Fruit fly (Drosophila melanogaster) whole organism, embryonic: ENCODE data around the gene Gcn5.

ENCODE experiments used
- Blimp-1 ChIP-seq: fragments of 200-800 bp; sonication (Bioruptor generic); optimal IDR thresholded peaks from 3 replicates; lab custom pipeline; 2018; ENCODE audit warnings: missing biosample characterization, missing genetic modification characterization, mild to moderate bottlenecking, moderate library complexity, missing genetic modification reagents
- CG10147 ChIP-seq: fragments of 200-800 bp; sonication (Bioruptor generic); optimal IDR thresholded peaks from 2 replicates; lab custom pipeline; 2019; ENCODE audit warnings: missing biosample characterization, mild to moderate bottlenecking, missing genetic modification characterization, moderate library complexity
- CG10431 ChIP-seq: fragments of 200-800 bp; sonication (Bioruptor generic); optimal IDR thresholded peaks from 3 replicates; lab custom pipeline; 2018; ENCODE audit warnings: missing biosample characterization, mild to moderate bottlenecking, missing genetic modification characterization
- CG10543 ChIP-seq: fragments of 200-800 bp; sonication (Bioruptor generic); optimal IDR thresholded peaks from 3 replicates; lab custom pipeline; 2017; ENCODE audit warnings: missing biosample characterization, mild to moderate bottlenecking, missing genetic modification characterization, moderate library complexity
- CG10565 ChIP-seq: fragments of 200-800 bp; sonication (Bioruptor generic); optimal IDR thresholded peaks from 3 replicates; lab custom pipeline; 2016; ENCODE audit warnings: missing biosample characterization, mild to moderate bottlenecking, missing genetic modification characterization
- CG10979 ChIP-seq: fragments of 200-800 bp; sonication (Bioruptor generic); optimal IDR thresholded peaks from 2 replicates; lab custom pipeline; 2018; ENCODE audit warnings: missing biosample characterization, mild to moderate bottlenecking, missing genetic modification characterization, moderate library complexity
- CG11504 ChIP-seq: fragments of 200-800 bp; sonication (Bioruptor generic); optimal IDR thresholded peaks from 3 replicates; lab custom pipeline; 2019; ENCODE audit warnings: missing biosample characterization, mild to moderate bottlenecking, missing genetic modification characterization, moderate library complexity
- CG14050 ChIP-seq: fragments of 200-800 bp; sonication (Bioruptor generic); IDR thresholded peaks from 3 replicates; pipeline ENCODE4 v1.3.6; 2022; ENCODE audit warnings: missing biosample characterization, missing genetic modification characterization
- CG14710 ChIP-seq: fragments of 200-800 bp; sonication (Bioruptor generic); optimal IDR thresholded peaks from 3 replicates; lab custom pipeline; 2019; ENCODE audit warnings: missing biosample characterization, mild to moderate bottlenecking, missing genetic modification characterization, moderate library complexity
- CG1602 ChIP-seq: fragments of 200-800 bp; sonication (Bioruptor generic); optimal IDR thresholded peaks from 3 replicates; lab custom pipeline; 2016; ENCODE audit warnings: missing biosample characterization, missing genetic modification characterization
- CG17186 ChIP-seq: fragments of 200-800 bp; sonication (Bioruptor generic); optimal IDR thresholded peaks from 3 replicates; lab custom pipeline; 2017; ENCODE audit warnings: missing biosample characterization, missing genetic modification reagents, missing genetic modification characterization
- CG2678 ChIP-seq: fragments of 200-800 bp; sonication (Bioruptor generic); optimal IDR thresholded peaks from 3 replicates; lab custom pipeline; 2019; ENCODE audit warnings: missing biosample characterization, mild to moderate bottlenecking, missing genetic modification characterization, moderate library complexity
- CG30431 ChIP-seq: fragments of 200-800 bp; sonication (Bioruptor generic); optimal IDR thresholded peaks from 2 replicates; lab custom pipeline; 2017; ENCODE audit warnings: missing biosample characterization, missing genetic modification characterization
- CG33557 ChIP-seq: fragments of 200-800 bp; sonication (Bioruptor generic); optimal IDR thresholded peaks from 2 replicates; lab custom pipeline; 2019; ENCODE audit warnings: missing biosample characterization, mild to moderate bottlenecking, missing genetic modification characterization, moderate library complexity
- CG4282 ChIP-seq: fragments of 200-800 bp; sonication (Bioruptor generic); optimal IDR thresholded peaks from 2 replicates; lab custom pipeline; 2016; ENCODE audit warnings: missing biosample characterization, missing genetic modification characterization
- CG4328 ChIP-seq: fragments of 200-800 bp; sonication (Bioruptor generic); optimal IDR thresholded peaks from 3 replicates; lab custom pipeline; 2017; ENCODE audit warnings: missing biosample characterization, missing genetic modification reagents, missing genetic modification characterization
- CG7556 ChIP-seq: fragments of 200-800 bp; sonication (Bioruptor generic); optimal IDR thresholded peaks from 2 replicates; lab custom pipeline; 2017; ENCODE audit warnings: missing biosample characterization, mild to moderate bottlenecking, missing genetic modification characterization
- CG8388 ChIP-seq: fragments of 200-800 bp; sonication (Bioruptor generic); optimal IDR thresholded peaks from 2 replicates; lab custom pipeline; 2019; ENCODE audit warnings: missing biosample characterization, mild to moderate bottlenecking, missing genetic modification characterization, moderate library complexity
- Chrac-16 ChIP-seq: fragments of 200-800 bp; sonication (Bioruptor generic); optimal IDR thresholded peaks from 3 replicates; lab custom pipeline; 2016; ENCODE audit warnings: missing biosample characterization, missing genetic modification characterization
- CoRest ChIP-seq: fragments of 200-800 bp; sonication (Bioruptor generic); optimal IDR thresholded peaks from 3 replicates; lab custom pipeline; 2018; ENCODE audit warnings: missing biosample characterization, mild to moderate bottlenecking, missing genetic modification characterization, moderate library complexity
- CrebB ChIP-seq: fragments of 200-800 bp; sonication (Bioruptor generic); optimal IDR thresholded peaks from 3 replicates; lab custom pipeline; 2018; ENCODE audit warnings: missing biosample characterization, mild to moderate bottlenecking, missing genetic modification characterization
- D ChIP-seq, 2 experiments: fragments of 200-800 bp in 1 of 2; fragments of >200 bp in 1 of 2; sonication (Bioruptor generic) in 1 of 2; optimal IDR thresholded peaks; 2 replicates in 1 of 2; 3 replicates in 1 of 2; lab custom pipeline; 2017; ENCODE audit warnings: mild to moderate bottlenecking in 1 of 2, missing biosample characterization in 1 of 2, missing genetic modification characterization in 1 of 2, missing genetic modification reagents in 1 of 2
- D19B ChIP-seq: fragments of 200-800 bp; sonication (Bioruptor generic); optimal IDR thresholded peaks from 2 replicates; lab custom pipeline; 2017; ENCODE audit warnings: missing biosample characterization, mild to moderate bottlenecking, missing genetic modification characterization
- Dp ChIP-seq: fragments of 200-800 bp; sonication (Bioruptor generic); optimal IDR thresholded peaks from 2 replicates; lab custom pipeline; 2018; ENCODE audit warnings: missing biosample characterization, mild to moderate bottlenecking, missing genetic modification characterization, moderate library complexity
- HmgZ ChIP-seq: fragments of 200-800 bp; sonication (Bioruptor generic); optimal IDR thresholded peaks from 2 replicates; lab custom pipeline; 2018; ENCODE audit warnings: missing biosample characterization, mild to moderate bottlenecking, missing genetic modification characterization
- Med ChIP-seq: fragments of 200-800 bp; sonication (Bioruptor generic); peaks from one replicate; lab custom pipeline; 2016; ENCODE audit warnings: missing biosample characterization, missing genetic modification characterization, mild to moderate bottlenecking, inconsistent platforms, moderate library complexity
- Opbp ChIP-seq: fragments of 200-800 bp; sonication (Bioruptor generic); IDR thresholded peaks from 3 replicates; pipeline ENCODE4 v1.3.6; 2022; ENCODE audit warnings: missing biosample characterization, missing genetic modification characterization; ENCODE audit not compliant: partially characterized antibody
- Sox100B ChIP-seq: fragments of 200-800 bp; sonication (Bioruptor generic); optimal IDR thresholded peaks from 3 replicates; lab custom pipeline; 2018; ENCODE audit warnings: missing biosample characterization, mild to moderate bottlenecking, missing genetic modification characterization
- Sry-δ ChIP-seq: fragments of 200-800 bp; sonication (Bioruptor generic); optimal IDR thresholded peaks from 2 replicates; lab custom pipeline; 2016; ENCODE audit warnings: missing biosample characterization, missing genetic modification characterization
- Xbp1 ChIP-seq: fragments of 200-800 bp; sonication (Bioruptor generic); optimal IDR thresholded peaks from 3 replicates; lab custom pipeline; 2016; ENCODE audit warnings: missing biosample characterization, mild to moderate bottlenecking, missing genetic modification characterization
- ara ChIP-seq: fragments of 200-800 bp; sonication (Bioruptor generic); IDR thresholded peaks from 2 replicates; pipeline ENCODE4 v1.3.6; 2022; ENCODE audit warnings: missing biosample characterization, missing genetic modification characterization
- bcd ChIP-seq: fragments of 200-800 bp; sonication (Bioruptor generic); optimal IDR thresholded peaks from 2 replicates; lab custom pipeline; 2017; ENCODE audit warnings: missing biosample characterization, mild to moderate bottlenecking, missing genetic modification characterization
- dmrt99B ChIP-seq: fragments of 200-800 bp; sonication (Bioruptor generic); optimal IDR thresholded peaks from 2 replicates; lab custom pipeline; 2018; ENCODE audit warnings: missing biosample characterization, mild to moderate bottlenecking, missing genetic modification characterization, moderate library complexity
- eve ChIP-seq, 2 experiments: fragments of >200 bp; optimal IDR thresholded peaks; 2 replicates each; lab custom pipeline; 2017; ENCODE audit warnings: missing biosample characterization in 2 of 2, missing genetic modification characterization in 2 of 2
- ewg ChIP-seq: fragments of 200-800 bp; sonication (Bioruptor generic); optimal IDR thresholded peaks from 3 replicates; lab custom pipeline; 2017; ENCODE audit warnings: mild to moderate bottlenecking, missing biosample characterization, missing genetic modification reagents, missing genetic modification characterization
- gem ChIP-seq: fragments of 200-800 bp; sonication (Bioruptor generic); optimal IDR thresholded peaks from 2 replicates; lab custom pipeline; 2019; ENCODE audit warnings: missing biosample characterization, mild to moderate bottlenecking, missing genetic modification characterization, moderate library complexity
- grau ChIP-seq: fragments of 200-800 bp; optimal IDR thresholded peaks from 3 replicates; lab custom pipeline; 2019; ENCODE audit warnings: missing biosample characterization, mild to moderate bottlenecking, missing genetic modification characterization, moderate library complexity
- ind ChIP-seq: fragments of 200-800 bp; sonication (Bioruptor generic); optimal IDR thresholded peaks from 3 replicates; lab custom pipeline; 2016; ENCODE audit warnings: missing biosample characterization, missing genetic modification characterization
- mam ChIP-seq: fragments of 200-800 bp; sonication (Bioruptor generic); optimal IDR thresholded peaks from 3 replicates; lab custom pipeline; 2016; ENCODE audit warnings: missing biosample characterization, missing genetic modification characterization
- nmo ChIP-seq: fragments of 200-800 bp; sonication (Bioruptor generic); optimal IDR thresholded peaks from 2 replicates; lab custom pipeline; 2018; ENCODE audit warnings: missing biosample characterization, mild to moderate bottlenecking, missing genetic modification characterization, moderate library complexity
- phol ChIP-seq: fragments of 200-800 bp; sonication (Bioruptor generic); optimal IDR thresholded peaks from 3 replicates; lab custom pipeline; 2018; ENCODE audit warnings: missing biosample characterization, mild to moderate bottlenecking, missing genetic modification characterization, moderate library complexity
- ranshi ChIP-seq: fragments of 200-800 bp; sonication (Bioruptor generic); IDR thresholded peaks from 2 replicates; pipeline ENCODE4 v1.3.6; 2022; ENCODE audit warnings: missing biosample characterization, missing genetic modification characterization
- row ChIP-seq: fragments of 200-800 bp; sonication (Bioruptor generic); IDR thresholded peaks from 3 replicates; pipeline ENCODE4 v1.3.6; 2022; ENCODE audit warnings: missing biosample characterization, missing genetic modification characterization
- sens ChIP-seq: fragments of 200-800 bp; sonication (Bioruptor generic); peaks from one replicate; lab custom pipeline; 2016; ENCODE audit warnings: missing biosample characterization, missing genetic modification characterization
- sim ChIP-seq: fragments of 200-800 bp; sonication (Bioruptor generic); IDR thresholded peaks from 2 replicates; pipeline ENCODE4 v1.3.6; 2022; ENCODE audit warnings: missing biosample characterization, missing genetic modification characterization
- sr ChIP-seq: fragments of 200-800 bp; sonication (Bioruptor generic); IDR thresholded peaks from 3 replicates; pipeline ENCODE4 v1.3.6; 2022; ENCODE audit warnings: missing biosample characterization, missing genetic modification characterization
- stwl ChIP-seq: fragments of 200-800 bp; sonication (Bioruptor generic); optimal IDR thresholded peaks from 3 replicates; lab custom pipeline; 2018; ENCODE audit warnings: missing biosample characterization, mild to moderate bottlenecking, missing genetic modification characterization, moderate library complexity
- tin ChIP-seq: fragments of 200-800 bp; sonication (Bioruptor generic); optimal IDR thresholded peaks from 3 replicates; lab custom pipeline; 2016; ENCODE audit warnings: missing biosample characterization, missing genetic modification characterization
- twi ChIP-seq: fragments of 200-800 bp; optimal IDR thresholded peaks from 2 replicates; lab custom pipeline; 2019; ENCODE audit warnings: missing biosample characterization, mild to moderate bottlenecking, missing genetic modification characterization, moderate library complexity
- yki ChIP-seq: fragments of >200 bp; optimal IDR thresholded peaks from 3 replicates; lab custom pipeline; 2018
- zen ChIP-seq: fragments of 200-800 bp; sonication (Bioruptor generic); optimal IDR thresholded peaks from 3 replicates; lab custom pipeline; 2018; ENCODE audit warnings: missing biosample characterization, mild to moderate bottlenecking, missing genetic modification characterization, moderate library complexity

Gcn5 gene

dm6 chr3L:12565422-12565821 is 41.6 kb upstream of the Gcn5 start (continued):
- TF ChIP-seq CG10979 (tag; lab: Kevin White, UChicago) (peak; percentile 43), CG11504 (peak; percentile 25), CoRest (tag; lab: Kevin White, UChicago) (peak; percentile 22), Med (GFP tag; lab: Kevin White, UChicago) (peak; percentile 4), CG2678 (tag; lab: Kevin White, UChicago) (peak; percentile 40), CG7556 (GFP tag; lab: Kevin White, UChicago) (peak; percentile 34), grau (tag; lab: Kevin White, UChicago) (peak; percentile 27), Xbp1 (GFP tag; lab: Kevin White, UChicago) (no peak), CG10147 (GFP tag; lab: Kevin White, UChicago) (no peak), D (optimal IDR thresholded peaks at IDR 0.05; lab: Kevin White, UChicago) (no peak), D (GFP tag; optimal IDR thresholded peaks at IDR 0.05; lab: Kevin White, UChicago) (peak; percentile 15), CG10565 (GFP tag; lab: Kevin White, UChicago) (no peak), dmrt99B (peak; percentile 32), ewg (peak; percentile 7), CG14710 (tag; lab: Kevin White, UChicago) (peak; percentile 22), CG1602 (GFP tag; lab: Kevin White, UChicago) (peak; percentile 10), eve (GFP tag; optimal IDR thresholded peaks at IDR 0.05; lab: Kevin White, UChicago) (peak in 1 of 2 experiments; percentile 50), yki (lab: Kevin White, UChicago) (no peak), nmo (GFP tag; lab: Kevin White, UChicago) (peak; percentile 41), gem (peak; percentile 35), Sry-δ (GFP tag; lab: Kevin White, UChicago) (no peak), CG30431 (no peak), row (0 out of 3 replicates have a peak, but pooled peaks have one; percentile 6), CG4282 (GFP tag; lab: Kevin White, UChicago) (no peak), bcd (GFP tag; lab: Kevin White, UChicago) (peak; percentile 22), ara (no peak), CG10431 (GFP tag; lab: Kevin White, UChicago) (no peak), Blimp-1 (GFP tag; lab: Kevin White, UChicago) (peak; percentile 23), mam (GFP tag; lab: Kevin White, UChicago) (no peak), phol (tag; lab: Kevin White, UChicago) (peak; percentile 32), CG33557 (GFP tag; lab: Kevin White, UChicago) (peak; percentile 16), sens (GFP tag; lab: Kevin White, UChicago) (peak; percentile 88), Sox100B (GFP tag; lab: Kevin White, UChicago) (peak; percentile 40)

DNA sequence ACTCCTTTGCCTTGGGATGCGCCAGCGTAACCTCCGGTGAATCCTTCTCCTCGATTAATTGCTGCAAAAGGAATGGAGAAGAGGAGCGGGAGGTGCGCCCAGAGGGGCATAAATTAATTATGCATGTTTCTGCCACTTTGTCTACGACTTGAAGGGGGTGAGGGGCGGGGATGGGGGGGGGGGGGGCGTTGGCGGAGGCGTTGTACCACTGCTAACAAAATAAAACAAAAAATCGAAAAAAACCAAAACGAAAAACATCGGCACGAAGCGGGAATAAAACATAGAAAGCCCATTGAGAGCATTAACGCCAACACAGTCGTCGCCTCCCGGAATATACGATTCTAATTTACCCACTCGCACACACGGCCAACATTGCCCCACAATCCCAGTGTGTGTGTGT is 41.2 kb upstream of the Gcn5 start:
- TF ChIP-seq sim (GFP tag; lab: Robert Waterston, UW) (no peak), tin (GFP tag; lab: Kevin White, UChicago) (no peak), ara (peak; percentile 51; the same call in 1 of the 2 replicates), twi (tag; lab: Kevin White, UChicago) (peak; percentile 1), Dp (no peak), ranshi (GFP tag; lab: Robert Waterston, UW) (no peak), stwl (no peak), D19B (GFP tag; lab: Kevin White, UChicago) (no peak), sr (GFP tag; lab: Robert Waterston, UW) (peak; percentile 94), CG10543 (no peak), HmgZ (no peak), CrebB (tag; lab: Kevin White, UChicago) (no peak), Chrac-16 (GFP tag; lab: Kevin White, UChicago) (no peak), CG14050 (GFP tag; lab: Robert Waterston, UW) (no peak), ind (no peak), CG17186 (GFP tag; lab: Kevin White, UChicago) (no peak), Opbp (GFP tag; lab: Robert Waterston, UW) (0 out of 3 replicates have a peak, but pooled peaks have one; percentile 14), CG8388 (GFP tag; lab: Kevin White, UChicago) (no peak), CG4328 (GFP tag; lab: Kevin White, UChicago) (no peak), zen (no peak)
